Worm (Caenorhabditis elegans) whole organism, dauer: ENCODE results near the gene ZK180.5.

Source experiments
- unc-62 ChIP-seq: sonication (generic microtip); optimal IDR thresholded peaks from 2 replicates; lab custom pipeline; 2017; ENCODE audit warnings: missing biosample characterization, missing genetic modification reagents, missing genetic modification characterization

ZK180.5 gene

DNA sequence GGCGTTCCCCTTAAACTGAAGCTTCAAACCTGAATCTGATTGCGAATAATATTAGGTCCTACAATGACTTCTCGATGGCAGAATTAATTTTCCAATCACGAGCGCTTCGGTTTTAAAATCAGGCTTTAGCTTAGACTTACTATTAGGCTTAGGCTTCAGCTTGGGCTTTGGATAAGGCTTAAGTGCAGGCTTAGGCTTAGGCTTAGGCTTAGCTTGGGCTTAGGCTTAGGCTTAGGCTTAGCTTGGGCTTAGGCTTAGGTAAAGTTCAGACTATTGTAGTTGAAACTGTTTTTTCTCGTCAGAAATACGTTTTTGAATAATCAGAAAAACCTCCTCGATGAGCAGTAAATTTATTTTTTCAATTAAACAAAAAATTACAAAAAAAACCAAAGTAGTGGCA lies 9.8 kb upstream of the ZK180.5 start:
- no peak for TF ChIP-seq unc-62 (GFP tag; lab: Kevin White, UChicago)

ce11 chrIV:4526028-4526427 lies 9.1 kb upstream of the ZK180.5 start:
- no peak for TF ChIP-seq unc-62 (GFP tag; lab: Kevin White, UChicago)

DNA sequence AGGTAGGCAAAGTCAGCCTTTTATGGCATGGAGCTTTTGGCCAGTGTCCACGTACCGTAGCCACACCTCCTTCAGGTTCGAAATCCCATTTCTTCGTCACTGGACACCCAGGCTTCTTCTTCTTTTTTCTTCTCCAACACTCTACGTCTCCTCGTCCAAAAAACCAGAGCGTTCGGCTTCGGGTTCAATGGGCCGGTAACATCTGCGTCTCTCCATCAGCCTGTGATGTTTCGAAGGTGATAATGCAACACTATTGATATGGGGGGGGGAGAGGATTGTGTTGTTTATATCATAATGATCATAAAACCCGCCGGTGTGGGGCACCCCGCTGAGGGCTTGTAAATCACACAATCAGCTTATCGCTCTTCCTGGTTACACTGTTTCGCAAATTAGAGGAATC lies 8.0 kb upstream of the ZK180.5 start, which contains the start of gene ZK180.6:
Gene ZK180.6, minus strand, starts transcription at position 101 of the 400 bp plus-strand sequence.
- no peak for TF ChIP-seq unc-62 (GFP tag; lab: Kevin White, UChicago)

ce11 chrIV:4523461-4523860 lies 6.5 kb upstream of the ZK180.5 start:
- no peak for TF ChIP-seq unc-62 (GFP tag; lab: Kevin White, UChicago)

DNA sequence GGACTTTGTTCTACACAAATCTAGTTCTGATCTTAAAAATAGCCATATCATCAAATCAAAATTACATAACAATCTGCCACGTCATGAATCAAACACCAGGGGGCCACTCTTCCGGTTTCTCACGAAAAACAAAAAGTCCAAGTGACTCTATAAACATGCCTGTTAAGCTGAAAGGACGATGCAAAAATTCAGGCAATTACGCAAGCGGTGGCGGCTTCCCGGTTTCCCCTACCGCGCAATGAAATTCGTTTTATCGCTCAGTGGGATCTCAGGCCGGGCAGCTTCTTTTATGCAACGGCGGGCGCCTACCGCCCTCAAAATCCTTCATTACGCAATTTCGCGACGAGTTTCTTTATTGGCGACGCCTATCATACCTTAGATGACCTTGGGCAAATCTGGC lies 2.7 kb upstream of the ZK180.5 start:
- TF ChIP-seq unc-62 (GFP tag; lab: Kevin White, UChicago), result no peak

ce11 chrIV:4518111-4518510 lies 1.1 kb upstream of the ZK180.5 start:
- no peak for TF ChIP-seq unc-62 (GFP tag; lab: Kevin White, UChicago)

DNA sequence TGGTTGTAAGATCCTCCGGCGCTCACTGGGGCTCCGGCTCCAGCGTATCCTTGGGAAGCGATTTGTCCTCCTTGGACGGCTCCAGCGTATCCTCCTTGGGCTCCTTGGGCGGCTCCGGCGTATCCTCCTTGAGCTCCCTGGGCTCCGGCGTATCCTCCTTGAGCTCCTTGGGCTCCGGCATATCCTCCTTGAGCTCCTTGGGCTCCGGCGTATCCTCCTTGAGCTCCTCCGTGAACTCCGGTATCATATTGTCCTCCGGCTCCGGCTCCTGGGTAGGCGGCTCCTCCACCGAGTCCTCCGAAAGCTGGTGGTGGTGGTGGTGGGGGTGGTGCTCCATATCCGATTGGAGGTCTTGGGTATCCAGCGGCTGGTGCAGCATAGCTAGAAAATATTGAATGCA lies 488 bp downstream of the ZK180.5 start:
- TF ChIP-seq unc-62 (GFP tag; lab: Kevin White, UChicago), result no peak

- TF ChIP-seq unc-62 (GFP tag; lab: Kevin White, UChicago), result no peak
Measured at ce11 chrIV:4513269-4513819, 3.6 kb downstream of the ZK180.5 start, which contains the start of gene sar-1. Gene sar-1 (minus strand): TSS chrIV:4513319.

ce11 chrIV:4511259-4511890 lies 5.6 kb downstream of the ZK180.5 start, which contains the start of the genes rfth-1 and ZK180.8:
Gene rfth-1 (minus strand): TSS chrIV:4511309.
Gene ZK180.8 (minus strand): TSS chrIV:4511724.
- TF ChIP-seq unc-62 (GFP tag; lab: Kevin White, UChicago), result no peak

- no peak for TF ChIP-seq unc-62 (GFP tag; lab: Kevin White, UChicago)
Measured at ce11 chrIV:4506637-4507036, 10.3 kb downstream of the ZK180.5 start, which contains the start of gene gbb-2. Gene gbb-2 (minus strand): TSS chrIV:4506748.

DNA sequence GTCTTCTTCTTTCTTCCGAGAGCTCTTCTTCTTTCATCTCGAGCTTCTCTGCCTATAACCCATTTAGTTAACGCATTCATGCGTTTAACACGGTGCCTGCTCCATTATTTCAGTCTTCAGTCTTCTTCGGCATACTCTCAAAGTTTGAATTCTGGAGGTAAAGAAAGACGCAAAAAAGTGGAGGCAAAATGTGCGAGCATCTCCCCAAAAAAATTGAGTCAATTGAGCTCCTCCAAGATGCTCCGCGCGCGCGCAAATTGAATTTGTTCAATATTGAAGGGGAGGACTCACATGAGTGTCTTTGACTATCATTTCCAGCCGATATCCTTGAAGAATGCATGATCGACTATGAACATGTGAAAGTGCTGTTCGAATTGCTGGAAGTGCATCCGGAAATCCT lies 11.9 kb downstream of the ZK180.5 start:
- TF ChIP-seq unc-62 (GFP tag; lab: Kevin White, UChicago), result no peak

- no peak for TF ChIP-seq unc-62 (GFP tag; lab: Kevin White, UChicago)
Measured at ce11 chrIV:4490148-4490652, 26.8 kb downstream of the ZK180.5 start, which contains the start of gene ZK180.7. Gene ZK180.7 (plus strand): TSS chrIV:4490542.

DNA sequence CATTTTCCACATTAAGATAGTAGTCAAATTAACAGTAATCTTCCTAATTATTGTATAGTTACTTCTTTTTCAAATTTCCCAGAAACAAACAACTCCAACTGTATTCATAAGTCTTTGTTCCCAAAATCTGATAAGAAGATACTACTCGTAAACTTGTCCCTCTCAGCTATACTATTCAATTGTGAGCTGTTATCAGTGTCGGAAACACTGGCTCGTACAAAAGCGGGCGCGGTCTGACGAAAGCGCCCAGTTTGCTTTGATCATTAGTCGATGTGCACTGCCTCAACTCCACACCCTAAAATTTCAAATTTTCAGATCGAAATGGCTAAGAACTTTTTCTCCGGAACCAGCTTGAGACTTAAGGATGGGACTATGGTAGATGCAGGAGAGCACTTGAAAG lies 30.2 kb downstream of the ZK180.5 start, which contains the start of gene trx-3:
Gene trx-3, plus strand, starts transcription at position 291 of the 400 bp plus-strand sequence.
- no peak for TF ChIP-seq unc-62 (GFP tag; lab: Kevin White, UChicago)

- TF ChIP-seq unc-62 (GFP tag; lab: Kevin White, UChicago), result no peak
Measured at ce11 chrIV:4484555-4484954, 32.4 kb downstream of the ZK180.5 start.

ce11 chrIV:4482531-4482930 lies 34.4 kb downstream of the ZK180.5 start, which contains the start of gene M01H9.4:
Gene M01H9.4 (minus strand): TSS chrIV:4482909.
- no peak for TF ChIP-seq unc-62 (GFP tag; lab: Kevin White, UChicago)

DNA sequence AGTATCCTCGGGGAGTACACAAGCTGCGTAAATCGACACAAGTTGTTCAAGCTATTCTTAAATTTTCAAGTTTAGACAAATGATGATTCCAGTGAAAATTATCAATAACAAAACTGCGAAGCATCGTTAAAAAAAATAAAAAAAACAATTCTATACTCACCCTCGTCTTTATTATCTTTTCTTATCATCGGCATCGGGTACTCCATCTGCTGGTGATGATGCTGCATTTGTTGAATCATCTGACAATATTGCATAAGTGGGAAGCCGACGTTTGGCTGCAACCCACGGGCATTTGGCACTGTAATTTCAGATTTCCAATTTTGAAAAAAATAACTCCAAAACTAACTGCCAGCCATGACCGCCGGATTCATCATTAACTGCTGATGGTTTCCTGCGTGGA lies 35.7 kb downstream of the ZK180.5 start:
- TF ChIP-seq unc-62 (GFP tag; lab: Kevin White, UChicago), result no peak
